Fruit fly (Drosophila melanogaster) Kc167 (cell line): ENCODE data around the gene CG15362.

ENCODE experiments used
- Myc ChIP-seq: fragments of >200 bp; optimal IDR thresholded peaks from 2 replicates; lab custom pipeline; 2017; ENCODE audit warnings: missing external identifiers
- h ChIP-seq: fragments of >200 bp; optimal IDR thresholded peaks from 3 replicates; lab custom pipeline; 2018; ENCODE audit warnings: missing external identifiers
- insv ChIP-seq: fragments of >200 bp; optimal IDR thresholded peaks from 3 replicates; lab custom pipeline; 2018; ENCODE audit warnings: missing external identifiers

- TF ChIP-seq Myc (lab: Kevin White, UChicago) (no peak), h (lab: Kevin White, UChicago) (no peak), insv (lab: Kevin White, UChicago) (no peak)
These were observed 27.1 kb downstream of the CG15362 start, which contains the start of gene Nplp4 for dm6 chr2L:2008114-2008513.
